Worm (Caenorhabditis elegans) whole organism, L1 larva: ENCODE measurements around the gene lmd-4.

Experiments
- egl-27 ChIP-seq, 2 experiments: fragments of 150-350 bp in 1 of 2; sonication (generic microtip); optimal IDR thresholded peaks; 3 replicates each; lab custom pipeline; 2017 to 2018; ENCODE audit warnings: missing biosample characterization in 2 of 2, missing genetic modification characterization in 2 of 2, missing genetic modification reagents in 2 of 2
- elt-2 ChIP-seq: sonication (generic microtip); optimal IDR thresholded peaks from 2 replicates; lab custom pipeline; 2016; ENCODE audit warnings: missing genetic modification characterization, mild to moderate bottlenecking, inconsistent platforms, missing compliant biosample characterization, missing genetic modification reagents
- fos-1 ChIP-seq: fragments of 150-350 bp; optimal IDR thresholded peaks from 2 replicates; lab custom pipeline; 2014; ENCODE audit warnings: missing biosample characterization, missing genetic modification characterization
- hpl-2 ChIP-seq: fragments of 150-350 bp; optimal IDR thresholded peaks from 2 replicates; lab custom pipeline; 2014; ENCODE audit warnings: missing biosample characterization, missing genetic modification reagents, missing genetic modification characterization
- isw-1 ChIP-seq: fragments of 200-800 bp; sonication (Bioruptor generic); IDR thresholded peaks from 2 replicates; pipeline ENCODE4 v1.3.6; 2022; ENCODE audit warnings: missing genetic modification characterization, missing compliant biosample characterization
- lin-13 ChIP-seq: fragments of 150-350 bp; optimal IDR thresholded peaks from 2 replicates; lab custom pipeline; 2014; ENCODE audit warnings: missing biosample characterization, missing genetic modification reagents, missing genetic modification characterization
- lsy-2 ChIP-seq, 2 experiments: fragments of 150-350 bp; optimal IDR thresholded peaks; 2 replicates each; lab custom pipeline; 2014; ENCODE audit warnings: missing biosample characterization in 2 of 2, missing genetic modification characterization in 2 of 2
- mdl-1 ChIP-seq, 2 experiments: fragments of 150-350 bp; optimal IDR thresholded peaks; 2 replicates each; lab custom pipeline; 2014 to 2017; ENCODE audit warnings: missing biosample characterization in 2 of 2, missing genetic modification characterization in 2 of 2, inconsistent platforms in 1 of 2
- nhr-237 ChIP-seq: fragments of 150-350 bp; optimal IDR thresholded peaks from 2 replicates; lab custom pipeline; 2014; ENCODE audit warnings: missing biosample characterization, missing genetic modification characterization
- nhr-90 ChIP-seq: sonication (generic microtip); optimal IDR thresholded peaks from 2 replicates; lab custom pipeline; 2016; ENCODE audit warnings: mild to moderate bottlenecking, missing genetic modification characterization, missing compliant biosample characterization; ENCODE audit not compliant: poor library complexity
- pax-3 ChIP-seq: fragments of 200-800 bp; sonication (Bioruptor generic); optimal IDR thresholded peaks from 2 replicates; lab custom pipeline; 2018; ENCODE audit warnings: mild to moderate bottlenecking, missing genetic modification characterization, moderate library complexity, missing compliant biosample characterization
- snpc-4 ChIP-seq: fragments of 150-350 bp; optimal IDR thresholded peaks from 2 replicates; lab custom pipeline; 2014; ENCODE audit warnings: missing biosample characterization, missing genetic modification characterization

- no peak for TF ChIP-seq pax-3 (tag; lab: Kevin White, UChicago)
- TF ChIP-seq nhr-237 = no peak
- TF ChIP-seq egl-27 (tag; optimal IDR thresholded peaks at IDR 0.05; lab: Kevin White, UChicago) = no peak
- no peak for TF ChIP-seq lsy-2 (tag; optimal IDR thresholded peaks at IDR 0.05; lab: Kevin White, UChicago)
- no peak for TF ChIP-seq isw-1
- no peak for TF ChIP-seq snpc-4 (tag; lab: Kevin White, UChicago)
- no peak for TF ChIP-seq nhr-90 (tag; lab: Kevin White, UChicago)
- TF ChIP-seq mdl-1 (tag; optimal IDR thresholded peaks at IDR 0.05; lab: Kevin White, UChicago) = no peak
- TF ChIP-seq lin-13 (GFP tag; lab: Kevin White, UChicago) = no peak
- no peak for TF ChIP-seq elt-2 (tag; lab: Kevin White, UChicago)
- TF ChIP-seq hpl-2 = no peak
- TF ChIP-seq fos-1 = no peak
Measured at ce11 chrV:7369578-7369977, 48.8 kb upstream of the lmd-4 start, which contains the start of gene srj-14.
